Worm (Caenorhabditis elegans): Measurements from ENCODE around the gene Y32F6A.5.

Y32F6A.5 gene

ce11 chrV:10432607-10433006, 20.8 kb downstream of the Y32F6A.5 start:
- no peak for TF ChIP-seq zip-11 (GFP tag; IDR thresholded peaks at IDR 0.05)
- TF ChIP-seq nhr-102 (tag; optimal IDR thresholded peaks at IDR 0.05) = no peak
- no peak for TF ChIP-seq Y75B8A.6 (GFP tag; IDR thresholded peaks at IDR 0.05)
- TF ChIP-seq nhr-76 (tag; optimal IDR thresholded peaks at IDR 0.05) = no peak
- TF ChIP-seq ceh-82 (tag; optimal IDR thresholded peaks at IDR 0.05) = no peak
- TF ChIP-seq zfp-2 (tag; optimal IDR thresholded peaks at IDR 0.05) = no peak
- TF ChIP-seq vab-7 (GFP tag; IDR thresholded peaks at IDR 0.05) = no peak
- no peak for TF ChIP-seq gei-8 (GFP tag; optimal IDR thresholded peaks at IDR 0.05)
- TF ChIP-seq dmd-8 (GFP tag; IDR thresholded peaks at IDR 0.05) = no peak
- peak; percentile 99 for TF ChIP-seq pqm-1 (tag; optimal IDR thresholded peaks at IDR 0.05)
- peak in 1 of 2 experiments; percentile 64 for TF ChIP-seq mdl-1 (tag; optimal IDR thresholded peaks at IDR 0.05)
- no peak for TF ChIP-seq nhr-237 (tag; optimal IDR thresholded peaks at IDR 0.05)
- no peak for TF ChIP-seq ZK546.5 (tag; optimal IDR thresholded peaks at IDR 0.05)
- peak; percentile 31 for TF ChIP-seq hlh-30 (tag; optimal IDR thresholded peaks at IDR 0.05; ENCODE audit: insufficient read depth)
- no peak for TF ChIP-seq F26F4.8 (GFP tag; conservative IDR thresholded peaks at IDR 0.05)
- TF ChIP-seq madf-5 (GFP tag; IDR thresholded peaks at IDR 0.05) = no peak
- TF ChIP-seq ceh-28 (tag; optimal IDR thresholded peaks at IDR 0.05) = no peak
- TF ChIP-seq pha-4 (GFP tag; IDR thresholded peaks at IDR 0.05) = peak; percentile 34; the same call in 1 of the 2 replicates
- TF ChIP-seq pha-4 (tag; optimal IDR thresholded peaks at IDR 0.05) = no peak
- TF ChIP-seq cey-2 (tag; optimal IDR thresholded peaks at IDR 0.05; ENCODE audit: borderline replicate concordance, insufficient read depth) = no peak
- TF ChIP-seq aha-1 (tag) = no peak
- TF ChIP-seq jun-1 (tag; optimal IDR thresholded peaks at IDR 0.05) = no peak
- TF ChIP-seq rbr-2 (tag; optimal IDR thresholded peaks at IDR 0.05) = no peak
- TF ChIP-seq nhr-42 (GFP tag; IDR thresholded peaks at IDR 0.05) = no peak
- peak; percentile 89 for TF ChIP-seq php-3 (GFP tag; IDR thresholded peaks at IDR 0.05)
- no peak for TF ChIP-seq spr-3 (GFP tag; optimal IDR thresholded peaks at IDR 0.05)
- no peak for TF ChIP-seq ceh-44 (GFP tag; IDR thresholded peaks at IDR 0.05)
- peak; percentile 56; the same call in 1 of the 2 replicates for TF ChIP-seq lin-1 (GFP tag; IDR thresholded peaks at IDR 0.05)
- no peak for TF ChIP-seq mxl-3 (GFP tag; optimal IDR thresholded peaks at IDR 0.05)
- TF ChIP-seq unc-62 (GFP tag; optimal IDR thresholded peaks at IDR 0.05 in 1 of 2) = no peak
- TF ChIP-seq unc-62 (tag; optimal IDR thresholded peaks at IDR 0.05) = no peak
- peak; percentile 88 for TF ChIP-seq dve-1 (tag; optimal IDR thresholded peaks at IDR 0.05; ENCODE audit: insufficient read depth)
- TF ChIP-seq aly-2 (tag; optimal IDR thresholded peaks at IDR 0.05) = no peak
- TF ChIP-seq ztf-11 (tag; optimal IDR thresholded peaks at IDR 0.05) = no peak
- no peak for TF ChIP-seq ctbp-1 (GFP tag; IDR thresholded peaks at IDR 0.05)
- no peak for TF ChIP-seq zfp-3 (GFP tag; conservative IDR thresholded peaks at IDR 0.05)
- no peak for TF ChIP-seq ztf-7 (tag; optimal IDR thresholded peaks at IDR 0.05)
- no peak for TF ChIP-seq lsy-2 (tag; optimal IDR thresholded peaks at IDR 0.05)
- peak in 1 of 2 experiments; percentile 6 for TF ChIP-seq daf-16 (GFP tag; optimal IDR thresholded peaks at IDR 0.05)
- TF ChIP-seq daf-16 (tag; optimal IDR thresholded peaks at IDR 0.05) = peak; percentile 91
- TF ChIP-seq nhr-48 (tag; optimal IDR thresholded peaks at IDR 0.05) = no peak
- no peak for TF ChIP-seq arid-1 (GFP tag; conservative IDR thresholded peaks at IDR 0.05)
- no peak for TF ChIP-seq F10B5.3 (tag; optimal IDR thresholded peaks at IDR 0.05)
- peak; percentile 89 for TF ChIP-seq dmd-6 (GFP tag; IDR thresholded peaks at IDR 0.05)
- TF ChIP-seq lin-29 (GFP tag; IDR thresholded peaks at IDR 0.05) = no peak
- TF ChIP-seq spr-1 (tag; optimal IDR thresholded peaks at IDR 0.05) = no peak
- TF ChIP-seq lir-3 (tag; optimal IDR thresholded peaks at IDR 0.05) = no peak
- TF ChIP-seq nhr-10 (tag; optimal IDR thresholded peaks at IDR 0.05) = no peak
- TF ChIP-seq nhr-77 (tag; optimal IDR thresholded peaks at IDR 0.05) = peak; percentile 61
- no peak for TF ChIP-seq saeg-2 (GFP tag; IDR thresholded peaks at IDR 0.05)
- TF ChIP-seq skn-1 (tag; optimal IDR thresholded peaks at IDR 0.05) = no peak
- no peak for TF ChIP-seq daf-8 (GFP tag; IDR thresholded peaks at IDR 0.05)
- TF ChIP-seq daf-12 (tag; optimal IDR thresholded peaks at IDR 0.05) = no peak
- no peak for TF ChIP-seq nhr-6 (tag; optimal IDR thresholded peaks at IDR 0.05)
